Worm (Caenorhabditis elegans): ENCODE results near the gene F23B12.7.

F23B12.7 gene

DNA sequence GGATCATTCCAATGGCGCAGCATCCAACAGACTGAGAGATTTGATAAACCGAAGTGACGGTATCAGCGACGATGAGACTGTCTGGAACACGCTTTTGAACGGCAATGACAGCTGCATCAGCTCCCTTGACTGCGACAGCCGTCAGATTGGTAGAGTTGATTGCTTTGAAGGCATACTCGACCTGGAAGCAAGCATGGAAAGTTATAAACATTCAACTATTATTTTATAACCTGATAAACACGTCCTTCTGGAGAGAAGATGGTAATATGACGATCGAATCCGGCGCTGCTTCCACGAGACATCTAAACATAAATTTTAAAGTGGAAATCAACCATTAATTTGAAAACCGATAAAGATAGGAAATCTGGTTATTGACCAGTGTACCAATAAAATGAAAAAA is 27.2 kb upstream of the F23B12.7 start, which contains the start of gene pas-1 (continued):
- no peak for TF ChIP-seq daf-16 (GFP tag; optimal IDR thresholded peaks at IDR 0.05)
- TF ChIP-seq daf-16 (tag; optimal IDR thresholded peaks at IDR 0.05), result no peak
- no peak for TF ChIP-seq zfp-2 (tag; optimal IDR thresholded peaks at IDR 0.05)
- no peak for TF ChIP-seq nhr-237 (tag; optimal IDR thresholded peaks at IDR 0.05)
- no peak for TF ChIP-seq T20F7.1 (GFP tag; optimal IDR thresholded peaks at IDR 0.05)
- TF ChIP-seq Y48G9A.11 (GFP tag; IDR thresholded peaks at IDR 0.05), result peak; percentile 15; the same call in 1 of the 2 replicates
- TF ChIP-seq daf-12 (tag; optimal IDR thresholded peaks at IDR 0.05), result no peak
- TF ChIP-seq php-3 (GFP tag; IDR thresholded peaks at IDR 0.05), result no peak
- TF ChIP-seq nhr-77 (tag; optimal IDR thresholded peaks at IDR 0.05), result no peak
- no peak for TF ChIP-seq unc-39 (tag; optimal IDR thresholded peaks at IDR 0.05)
- TF ChIP-seq gei-8 (GFP tag; optimal IDR thresholded peaks at IDR 0.05), result no peak
- TF ChIP-seq mep-1 (tag; optimal IDR thresholded peaks at IDR 0.05), result no peak
- TF ChIP-seq ces-1 (GFP tag; optimal IDR thresholded peaks at IDR 0.05), result no peak
- no peak for TF ChIP-seq hif-1 (tag; optimal IDR thresholded peaks at IDR 0.05)
- TF ChIP-seq D1046.2 (GFP tag; IDR thresholded peaks at IDR 0.05), result no peak
- no peak for TF ChIP-seq cey-2 (tag; optimal IDR thresholded peaks at IDR 0.05; ENCODE audit: borderline replicate concordance, insufficient read depth)
- TF ChIP-seq madf-5 (GFP tag; IDR thresholded peaks at IDR 0.05), result no peak
- no peak for TF ChIP-seq Y5F2A.4 (GFP tag; optimal IDR thresholded peaks at IDR 0.05)
- no peak for TF ChIP-seq lin-1 (GFP tag; IDR thresholded peaks at IDR 0.05)
- no peak for TF ChIP-seq lir-3 (tag; optimal IDR thresholded peaks at IDR 0.05)
- TF ChIP-seq duxl-1 (tag; optimal IDR thresholded peaks at IDR 0.05; ENCODE audit: poor library complexity), result no peak
- no peak for TF ChIP-seq vab-7 (GFP tag; IDR thresholded peaks at IDR 0.05)
- 0 out of 2 replicates have a peak, but pooled peaks have one; percentile 6 for TF ChIP-seq arid-1 (GFP tag; conservative IDR thresholded peaks at IDR 0.05)
- no peak for TF ChIP-seq lin-29 (GFP tag; IDR thresholded peaks at IDR 0.05)
- no peak for TF ChIP-seq ztf-7 (tag; optimal IDR thresholded peaks at IDR 0.05)
- TF ChIP-seq nhr-42 (GFP tag; IDR thresholded peaks at IDR 0.05), result no peak
- no peak for TF ChIP-seq ZK546.5 (tag; optimal IDR thresholded peaks at IDR 0.05)
- TF ChIP-seq nhr-76 (tag; optimal IDR thresholded peaks at IDR 0.05), result no peak

DNA sequence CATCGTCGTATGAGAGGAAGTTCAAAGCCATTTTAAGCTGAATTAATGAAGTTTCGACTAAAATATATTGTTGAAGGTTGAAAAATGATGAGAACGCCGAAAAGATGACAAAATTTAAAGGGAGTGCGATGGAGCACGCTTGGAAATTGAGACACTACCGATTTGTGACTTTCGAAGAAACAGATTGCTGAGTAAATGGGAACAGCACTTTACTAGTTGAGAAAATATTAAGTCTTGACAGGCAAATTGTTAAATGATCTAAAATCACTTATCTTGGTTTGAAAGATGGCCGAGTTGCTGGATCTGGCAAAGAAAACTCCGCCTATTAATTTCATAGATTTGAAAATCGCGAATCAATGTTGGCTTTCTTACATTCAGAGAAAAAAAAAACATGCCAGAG is 26.2 kb upstream of the F23B12.7 start, which contains the start of gene rpoa-12:
Gene rpoa-12 (minus strand): TSS at position 37 of the 400 bp plus-strand sequence.
- peak; percentile 21 for TF ChIP-seq rbr-2 (tag; optimal IDR thresholded peaks at IDR 0.05)
- peak; percentile 28 for TF ChIP-seq dpl-1 (GFP tag; optimal IDR thresholded peaks at IDR 0.05)
- TF ChIP-seq ztf-11 (tag; optimal IDR thresholded peaks at IDR 0.05), result no peak
- TF ChIP-seq vab-7 (GFP tag; IDR thresholded peaks at IDR 0.05), result no peak
- TF ChIP-seq nhr-11 (tag; optimal IDR thresholded peaks at IDR 0.05), result no peak
- TF ChIP-seq nhr-25 (tag; optimal IDR thresholded peaks at IDR 0.05; ENCODE audit: borderline replicate concordance, insufficient read depth), result peak; percentile 16
- TF ChIP-seq T20F7.1 (GFP tag; optimal IDR thresholded peaks at IDR 0.05), result no peak
- TF ChIP-seq lin-13 (GFP tag; optimal IDR thresholded peaks at IDR 0.05), result no peak
- no peak for TF ChIP-seq ceh-28 (tag; optimal IDR thresholded peaks at IDR 0.05)
- TF ChIP-seq daf-16 (GFP tag; optimal IDR thresholded peaks at IDR 0.05), result no peak
- TF ChIP-seq daf-16 (tag; optimal IDR thresholded peaks at IDR 0.05), result peak; percentile 17
- peak; percentile 77 for TF ChIP-seq mes-2 (tag; optimal IDR thresholded peaks at IDR 0.05; ENCODE audit: poor library complexity, severe bottlenecking)
- TF ChIP-seq lin-38 (GFP tag; IDR thresholded peaks at IDR 0.05), result peak; percentile 68
- TF ChIP-seq F37D6.2 (tag; optimal IDR thresholded peaks at IDR 0.05), result peak; percentile 23
- TF ChIP-seq lsy-2 (tag; optimal IDR thresholded peaks at IDR 0.05), result peak in 1 of 2 experiments; percentile 42
- TF ChIP-seq nhr-102 (tag; optimal IDR thresholded peaks at IDR 0.05), result no peak
- peak; percentile 47 for TF ChIP-seq unc-130 (GFP tag; optimal IDR thresholded peaks at IDR 0.05)
- peak in 1 of 2 experiments; percentile 74 for TF ChIP-seq hif-1 (tag; optimal IDR thresholded peaks at IDR 0.05)
- peak; percentile 64 for TF ChIP-seq nhr-6 (tag; optimal IDR thresholded peaks at IDR 0.05)

All from whole organism, L4 larva.